Worm (Caenorhabditis elegans): ENCODE measurements around the gene F27D9.7.
"Not testable (repeated sequence)": the region's sequence is repeated elsewhere in the genome, so short reads cannot be mapped to it uniquely, and the experiment has no call there.

DNA sequence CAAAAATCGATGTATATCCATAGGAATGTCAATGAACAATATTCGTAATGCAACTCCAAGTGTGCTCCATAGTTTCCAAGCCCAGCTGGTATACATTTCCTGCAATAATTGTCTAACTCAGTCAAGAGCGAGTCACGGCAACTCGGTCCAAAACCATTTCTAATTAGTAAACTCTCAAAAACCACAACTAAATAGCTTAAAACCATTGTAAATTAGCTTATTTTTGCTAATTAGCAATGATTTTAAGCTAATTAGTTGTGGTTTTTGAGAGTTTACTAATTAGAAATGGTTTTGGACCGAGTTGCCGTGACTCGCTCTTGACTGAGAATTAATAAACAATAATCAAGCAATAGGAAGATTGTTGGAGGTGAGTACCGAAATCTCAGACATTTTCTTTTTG lies 5.7 kb downstream of the F27D9.7 start, which contains the start of gene dhs-29:
- not testable (repeated sequence) for TF ChIP-seq ztf-11 (tag; optimal IDR thresholded peaks at IDR 0.05); nhr-12 (tag; optimal IDR thresholded peaks at IDR 0.05); snpc-4 (tag; optimal IDR thresholded peaks at IDR 0.05); ceh-82 (tag; optimal IDR thresholded peaks at IDR 0.05); unc-62 (GFP tag; optimal IDR thresholded peaks at IDR 0.05)

All from whole organism, L2 larva.